Fruit fly (Drosophila melanogaster) Kc167 (cell line): Measurements from ENCODE around the gene btn.

Experiments
- h ChIP-seq: fragments of >200 bp; optimal IDR thresholded peaks from 3 replicates; lab custom pipeline; 2018; ENCODE audit warnings: missing external identifiers
- insv ChIP-seq: fragments of >200 bp; optimal IDR thresholded peaks from 3 replicates; lab custom pipeline; 2018; ENCODE audit warnings: missing external identifiers
- psq ChIP-seq: fragments of >200 bp; optimal IDR thresholded peaks from 2 replicates; lab custom pipeline; 2017; ENCODE audit warnings: missing external identifiers
- ttk ChIP-seq: sonication (Bioruptor generic); optimal IDR thresholded peaks from 2 replicates; lab custom pipeline; 2017; ENCODE audit warnings: missing external identifiers

- TF ChIP-seq h (lab: Kevin White, UChicago): no peak
- no peak for TF ChIP-seq insv (lab: Kevin White, UChicago)
- no peak for TF ChIP-seq psq (lab: Kevin White, UChicago)
- no peak for TF ChIP-seq ttk (lab: Kevin White, UChicago)
These were observed 1.1 kb upstream of the btn start, which contains the start of gene Efa6 for dm6 chr3R:22587419-22587963.
